Fruit fly (Drosophila melanogaster) whole organism: Measurements from ENCODE around the gene barr.

Experiments used
- Dll ChIP-seq: fragments of >200 bp; optimal IDR thresholded peaks from 2 replicates; lab custom pipeline; 2017
- pan ChIP-seq: fragments of >200 bp; optimal IDR thresholded peaks from 2 replicates; lab custom pipeline; 2017
- psq ChIP-seq: fragments of >200 bp; optimal IDR thresholded peaks from 2 replicates; lab custom pipeline; 2017
- usp ChIP-seq: fragments of >200 bp; optimal IDR thresholded peaks from 2 replicates; lab custom pipeline; 2017; ENCODE audit warnings: missing biosample characterization, missing genetic modification characterization, mixed read lengths

dm6 chr2L:20084785-20085555 is 23.8 kb upstream of the barr start, which contains the start of gene fok:
- no peak for TF ChIP-seq usp (GFP tag; lab: Kevin White, UChicago)
- TF ChIP-seq Dll (lab: Kevin White, UChicago), result no peak
- no peak for TF ChIP-seq psq
- TF ChIP-seq pan (lab: Kevin White, UChicago), result no peak
